Worm (Caenorhabditis elegans) whole organism, late embryonic: Measurements from ENCODE around the gene bgnt-1.2.

Experiments
- ahr-1 ChIP-seq: sonication (generic microtip); optimal IDR thresholded peaks from 2 replicates; lab custom pipeline; 2016; ENCODE audit warnings: missing genetic modification characterization, missing compliant biosample characterization
- ama-1 ChIP-seq: fragments of 150-350 bp; optimal IDR thresholded peaks from 2 replicates; lab custom pipeline; 2014
- ceh-22 ChIP-seq: sonication (generic microtip); optimal IDR thresholded peaks from 2 replicates; lab custom pipeline; 2017; ENCODE audit warnings: missing biosample characterization, missing genetic modification characterization
- ceh-6 ChIP-seq: fragments of 200-800 bp; sonication (Bioruptor generic); optimal IDR thresholded peaks from 2 replicates; lab custom pipeline; 2018; ENCODE audit warnings: mild to moderate bottlenecking, missing genetic modification characterization, missing compliant biosample characterization
- lin-11 ChIP-seq: fragments of 200-800 bp; sonication (Bioruptor generic); optimal IDR thresholded peaks from 2 replicates; lab custom pipeline; 2018; ENCODE audit warnings: mild to moderate bottlenecking, missing genetic modification characterization, missing compliant biosample characterization
- pha-2 ChIP-seq: sonication (generic microtip); optimal IDR thresholded peaks from 2 replicates; lab custom pipeline; 2017; ENCODE audit warnings: mild to moderate bottlenecking, missing genetic modification characterization, missing compliant biosample characterization
- pha-4 ChIP-seq: fragments of 150-350 bp; optimal IDR thresholded peaks from 2 replicates; lab custom pipeline; 2018; ENCODE audit warnings: missing biosample characterization, missing genetic modification reagents, missing genetic modification characterization
- pqm-1 ChIP-seq: sonication (generic microtip); optimal IDR thresholded peaks from 2 replicates; lab custom pipeline; 2016; ENCODE audit warnings: missing genetic modification characterization, missing compliant biosample characterization
- unc-3 ChIP-seq, 2 experiments: fragments of 200-800 bp in 1 of 2; sonication (Bioruptor generic) in 1 of 2; sonication (generic microtip) in 1 of 2; conservative IDR thresholded peaks in 1 of 2; optimal IDR thresholded peaks in 1 of 2; 2 replicates each; pipeline versions ENCODE4 v1.3.6 to Lab custom; 2016 to 2022; ENCODE audit warnings: missing compliant biosample characterization in 2 of 2, missing genetic modification characterization in 2 of 2, missing genetic modification reagents in 1 of 2
- unc-42 ChIP-seq: sonication (generic microtip); optimal IDR thresholded peaks from 2 replicates; lab custom pipeline; 2016; ENCODE audit warnings: missing genotype, missing genetic modification characterization, missing compliant biosample characterization
- unc-55 ChIP-seq: sonication (generic microtip); optimal IDR thresholded peaks from 2 replicates; lab custom pipeline; 2017; ENCODE audit warnings: missing biosample characterization, missing genetic modification reagents, missing genetic modification characterization
- unc-86 ChIP-seq: sonication (generic microtip); optimal IDR thresholded peaks from 2 replicates; lab custom pipeline; 2016; ENCODE audit warnings: missing genetic modification characterization, missing compliant biosample characterization

DNA sequence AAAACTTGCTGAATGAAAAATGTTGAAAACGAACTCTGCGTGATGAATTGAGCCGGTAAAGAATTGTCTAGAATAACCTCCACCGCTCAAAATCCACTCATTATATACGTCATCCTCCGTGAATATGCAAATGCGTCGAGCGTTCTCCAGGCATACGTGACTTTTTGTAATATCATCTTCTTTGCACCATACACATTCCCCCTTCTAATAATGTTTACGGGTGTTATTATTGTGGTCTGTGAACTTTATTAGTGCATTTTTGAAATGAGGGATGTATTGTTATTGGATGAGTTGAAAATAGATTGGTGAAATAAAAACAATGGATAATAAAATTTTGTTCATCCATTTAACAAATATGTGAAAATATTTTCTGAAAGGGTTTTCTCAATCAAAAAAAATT lies 21.4 kb upstream of the bgnt-1.2 start, which contains the start of gene F22F7.7:
- TF ChIP-seq pha-4, result no peak
- TF ChIP-seq unc-3 (GFP tag; conservative IDR thresholded peaks at IDR 0.05; lab: Robert Waterston, UW), result no peak
- no peak for TF ChIP-seq unc-3 (tag; optimal IDR thresholded peaks at IDR 0.05; lab: Kevin White, UChicago)
- TF ChIP-seq pqm-1, result no peak
- TF ChIP-seq unc-86, result no peak
- TF ChIP-seq ahr-1 (tag; lab: Kevin White, UChicago), result no peak
- TF ChIP-seq ama-1 (lab: Kevin White, UChicago), result no peak
- TF ChIP-seq unc-42 (tag; lab: Kevin White, UChicago), result no peak
- TF ChIP-seq ceh-6 (GFP tag; lab: Kevin White, UChicago), result no peak
- TF ChIP-seq lin-11 (tag; lab: Kevin White, UChicago), result no peak
- no peak for TF ChIP-seq ceh-22 (tag; lab: Kevin White, UChicago)
- TF ChIP-seq unc-55 (GFP tag; lab: Kevin White, UChicago), result no peak
- no peak for TF ChIP-seq pha-2 (tag; lab: Kevin White, UChicago)
